Worm (Caenorhabditis elegans): ENCODE measurements around the gene Y32G9A.12.

The Y32G9A.12 gene

ce11 chrV:1966962-1967361, 47.0 kb upstream of the Y32G9A.12 start:
- no peak for TF ChIP-seq Y67H2A.10 (GFP tag; conservative IDR thresholded peaks at IDR 0.05)
- no peak for TF ChIP-seq ama-1 (optimal IDR thresholded peaks at IDR 0.05)
- TF ChIP-seq ama-1 (GFP tag; optimal IDR thresholded peaks at IDR 0.05): no peak
- no peak for TF ChIP-seq attf-3 (GFP tag; conservative IDR thresholded peaks at IDR 0.05)
- peak; percentile 75 for TF ChIP-seq F22D6.2 (tag; optimal IDR thresholded peaks at IDR 0.05)
- no peak for TF ChIP-seq egl-18 (GFP tag; IDR thresholded peaks at IDR 0.05)
- TF ChIP-seq K11D2.4 (GFP tag; IDR thresholded peaks at IDR 0.05): no peak
- peak; percentile 33 for TF ChIP-seq nhr-80 (tag; optimal IDR thresholded peaks at IDR 0.05)

DNA sequence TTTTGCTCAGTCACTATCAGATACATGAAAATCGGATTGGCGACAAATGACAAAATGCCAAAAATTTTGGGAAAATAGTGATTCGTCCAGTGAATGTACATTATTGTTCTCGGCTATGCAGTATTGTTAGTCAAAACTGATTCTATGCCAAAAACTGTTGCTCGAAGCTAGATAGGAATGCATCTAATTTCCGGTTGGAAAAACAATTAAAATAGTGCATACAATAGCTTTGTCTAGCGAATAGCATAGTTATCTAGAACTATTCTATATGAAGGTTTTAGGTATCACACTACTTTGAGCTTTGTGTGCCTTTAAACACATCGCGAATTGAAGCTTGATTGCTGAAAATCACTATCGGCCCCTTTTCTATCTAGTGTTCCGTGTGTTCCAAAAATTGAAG, 44.8 kb upstream of the Y32G9A.12 start, which contains the start of gene srj-15:
srj-15 (minus strand) TSS at position 101 of the 400 bp plus-strand sequence.
- no peak for TF ChIP-seq B0019.2 (GFP tag; conservative IDR thresholded peaks at IDR 0.05)
- no peak for TF ChIP-seq sdz-38 (tag; optimal IDR thresholded peaks at IDR 0.05)
- TF ChIP-seq die-1 (tag; optimal IDR thresholded peaks at IDR 0.05): no peak
- TF ChIP-seq bed-1 (GFP tag; IDR thresholded peaks at IDR 0.05): no peak
- no peak for TF ChIP-seq lin-26 (GFP tag; IDR thresholded peaks at IDR 0.05)
- TF ChIP-seq attf-5 (GFP tag; optimal IDR thresholded peaks at IDR 0.05): no peak
- TF ChIP-seq F33H1.4 (GFP tag; IDR thresholded peaks at IDR 0.05): no peak
- TF ChIP-seq akir-1 (GFP tag; optimal IDR thresholded peaks at IDR 0.05): no peak
- no peak for TF ChIP-seq sptf-2 (GFP tag; optimal IDR thresholded peaks at IDR 0.05)
- no peak for TF ChIP-seq lsl-1 (GFP tag; optimal IDR thresholded peaks at IDR 0.05)
- TF ChIP-seq lag-1 (GFP tag; IDR thresholded peaks at IDR 0.05): no peak
- TF ChIP-seq aptf-2 (GFP tag; conservative IDR thresholded peaks at IDR 0.05): no peak
- TF ChIP-seq C17E4.6 (GFP tag; IDR thresholded peaks at IDR 0.05): no peak
- no peak for TF ChIP-seq nfya-1 (tag; optimal IDR thresholded peaks at IDR 0.05; ENCODE audit: borderline replicate concordance, insufficient read depth)
- TF ChIP-seq F57A8.1 (GFP tag; optimal IDR thresholded peaks at IDR 0.05): no peak
- TF ChIP-seq xnd-1 (tag; optimal IDR thresholded peaks at IDR 0.05): no peak
- TF ChIP-seq ceh-40 (GFP tag; IDR thresholded peaks at IDR 0.05): no peak

DNA sequence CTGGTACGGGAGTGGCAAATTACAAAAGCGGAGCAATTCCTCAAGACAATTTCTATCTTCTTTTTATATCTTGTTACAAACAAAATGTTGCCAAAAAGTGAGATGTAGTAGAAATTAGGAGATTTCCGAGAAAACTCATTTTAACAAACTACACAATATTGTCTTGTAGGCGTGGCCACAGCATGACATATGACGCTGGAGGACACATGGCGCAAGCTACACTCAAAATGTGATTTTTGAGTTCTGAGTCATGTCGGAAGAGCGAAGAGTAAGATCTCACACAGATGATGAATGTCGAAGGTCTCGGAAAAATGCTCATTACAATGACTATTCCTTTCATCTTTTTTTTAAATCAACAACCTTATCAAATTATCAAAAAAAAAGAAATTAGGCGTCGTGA, 41.4 kb upstream of the Y32G9A.12 start, which contains the start of gene Y40B10B.1:
Y40B10B.1 (minus strand) TSS at position 101 of the 400 bp plus-strand sequence.
- no peak for TF ChIP-seq nfyb-1 (GFP tag; IDR thresholded peaks at IDR 0.05)
- no peak for TF ChIP-seq efl-1 (GFP tag; optimal IDR thresholded peaks at IDR 0.05)
- TF ChIP-seq madf-8 (GFP tag; conservative IDR thresholded peaks at IDR 0.05): no peak
- no peak for TF ChIP-seq zfh-2 (GFP tag; conservative IDR thresholded peaks at IDR 0.05)
- TF ChIP-seq athp-1 (tag; optimal IDR thresholded peaks at IDR 0.05): no peak
- TF ChIP-seq tbx-9 (tag; optimal IDR thresholded peaks at IDR 0.05; ENCODE audit: borderline replicate concordance): no peak
- no peak for TF ChIP-seq C06A6.2 (GFP tag; conservative IDR thresholded peaks at IDR 0.05)

DNA sequence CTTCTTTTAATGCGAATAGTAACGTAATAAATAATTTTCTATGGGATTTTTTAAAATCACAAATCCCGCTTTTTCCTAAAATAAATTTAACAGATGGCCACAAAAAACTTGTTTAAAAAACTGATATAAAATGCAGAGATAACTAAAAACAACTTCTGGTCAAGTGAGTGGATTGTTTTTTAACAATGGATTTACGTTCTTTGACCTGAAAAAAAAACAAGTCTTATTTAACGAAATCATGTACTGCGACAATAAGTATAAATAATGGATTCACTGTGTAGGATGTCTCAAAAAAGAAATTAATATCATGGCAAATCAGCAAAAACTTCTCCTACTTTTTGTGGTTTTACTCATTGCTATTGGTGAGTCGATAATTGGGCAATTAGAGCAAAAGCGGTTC, 37.1 kb upstream of the Y32G9A.12 start, which contains the start of gene fipr-25:
fipr-25 (plus strand) TSS at position 301 of the 400 bp plus-strand sequence.
- TF ChIP-seq lag-1 (GFP tag; IDR thresholded peaks at IDR 0.05) (no peak), F37B4.10 (GFP tag; IDR thresholded peaks at IDR 0.05) (no peak), gei-17 (GFP tag; optimal IDR thresholded peaks at IDR 0.05) (no peak), athp-1 (tag; optimal IDR thresholded peaks at IDR 0.05) (no peak), mel-28 (tag; optimal IDR thresholded peaks at IDR 0.05; ENCODE audit: borderline replicate concordance) (no peak), ceh-40 (GFP tag; IDR thresholded peaks at IDR 0.05) (no peak), lsl-1 (GFP tag; optimal IDR thresholded peaks at IDR 0.05) (no peak), egrh-3 (GFP tag; IDR thresholded peaks at IDR 0.05) (no peak), sptf-2 (GFP tag; optimal IDR thresholded peaks at IDR 0.05) (no peak), dpl-1 (GFP tag; optimal IDR thresholded peaks at IDR 0.05) (no peak)

All from whole organism, young adult.